Worm (Caenorhabditis elegans) whole organism, L4 larva: ENCODE data around the gene srh-22.

Source experiments
- F37D6.2 ChIP-seq: sonication (generic microtip); optimal IDR thresholded peaks from 2 replicates; lab custom pipeline; 2016; ENCODE audit warnings: mild to moderate bottlenecking, missing genetic modification characterization, missing compliant biosample characterization
- Y105C5A.15 ChIP-seq: fragments of 200-800 bp; sonication (Bioruptor generic); IDR thresholded peaks from 2 replicates; pipeline ENCODE4 v1.3.6; 2022; ENCODE audit warnings: missing genetic modification characterization, missing compliant biosample characterization
- Y48G9A.11 ChIP-seq: fragments of 200-800 bp; sonication (Bioruptor generic); IDR thresholded peaks from 2 replicates; pipeline ENCODE4 v1.3.6; 2022; ENCODE audit warnings: missing genetic modification reagents, missing genetic modification characterization, missing compliant biosample characterization
- Y75B8A.6 ChIP-seq: fragments of 200-800 bp; sonication (Bioruptor generic); IDR thresholded peaks from 2 replicates; pipeline ENCODE4 v1.3.6; 2022; ENCODE audit warnings: missing genetic modification reagents, missing genetic modification characterization, missing compliant biosample characterization
- aha-1 ChIP-seq: fragments of 150-350 bp; peaks from one replicate; lab custom pipeline; 2014; ENCODE audit warnings: missing biosample characterization, missing genetic modification characterization
- ceh-32 ChIP-seq: sonication (generic microtip); optimal IDR thresholded peaks from 2 replicates; lab custom pipeline; 2016; ENCODE audit warnings: mild to moderate bottlenecking, missing genetic modification characterization, missing compliant biosample characterization; ENCODE audit not compliant: poor library complexity
- ceh-62 ChIP-seq: sonication (generic microtip); optimal IDR thresholded peaks from 2 replicates; lab custom pipeline; 2017; ENCODE audit warnings: missing biosample characterization, missing genetic modification characterization
- ctbp-1 ChIP-seq: fragments of 200-800 bp; sonication (Bioruptor generic); IDR thresholded peaks from 2 replicates; pipeline ENCODE4 v1.3.6; 2022; ENCODE audit warnings: missing genetic modification reagents, missing genetic modification characterization, missing compliant biosample characterization
- daf-12 ChIP-seq: fragments of 150-350 bp; optimal IDR thresholded peaks from 2 replicates; lab custom pipeline; 2014; ENCODE audit warnings: missing biosample characterization, missing genetic modification reagents, missing genetic modification characterization
- daf-8 ChIP-seq: fragments of 200-800 bp; sonication (Bioruptor generic); IDR thresholded peaks from 2 replicates; pipeline ENCODE4 v1.3.6; 2022; ENCODE audit warnings: missing genetic modification characterization, missing compliant biosample characterization
- dmd-8 ChIP-seq: fragments of 200-800 bp; sonication (Bioruptor generic); IDR thresholded peaks from 2 replicates; pipeline ENCODE4 v1.3.6; 2022; ENCODE audit warnings: missing genetic modification characterization, missing compliant biosample characterization
- dve-1 ChIP-seq: sonication (generic microtip); optimal IDR thresholded peaks from 2 replicates; lab custom pipeline; 2017; ENCODE audit warnings: antibody characterized with exemption, mild to moderate bottlenecking, missing genetic modification characterization, missing compliant biosample characterization; ENCODE audit not compliant: insufficient read depth
- egl-27 ChIP-seq: sonication (generic microtip); optimal IDR thresholded peaks from 3 replicates; lab custom pipeline; 2017; ENCODE audit warnings: missing biosample characterization, missing genetic modification reagents, missing genetic modification characterization
- fos-1 ChIP-seq: fragments of 150-350 bp; optimal IDR thresholded peaks from 2 replicates; lab custom pipeline; 2014; ENCODE audit warnings: missing biosample characterization, missing genetic modification characterization
- jun-1 ChIP-seq: fragments of 150-350 bp; optimal IDR thresholded peaks from 2 replicates; lab custom pipeline; 2014; ENCODE audit warnings: missing biosample characterization, missing genetic modification reagents, missing genetic modification characterization
- lin-13 ChIP-seq: fragments of 150-350 bp; optimal IDR thresholded peaks from 2 replicates; lab custom pipeline; 2014; ENCODE audit warnings: missing biosample characterization, missing genetic modification reagents, missing genetic modification characterization
- lin-29 ChIP-seq: fragments of 200-800 bp; sonication (Bioruptor generic); IDR thresholded peaks from 2 replicates; pipeline ENCODE4 v1.3.6; 2022; ENCODE audit warnings: missing genetic modification reagents, missing genetic modification characterization, missing compliant biosample characterization
- lin-38 ChIP-seq: fragments of 200-800 bp; sonication (Bioruptor generic); IDR thresholded peaks from 2 replicates; pipeline ENCODE4 v1.3.6; 2022; ENCODE audit warnings: missing genetic modification reagents, missing genetic modification characterization, missing compliant biosample characterization
- lin-39 ChIP-seq: fragments of 150-350 bp; optimal IDR thresholded peaks from 2 replicates; lab custom pipeline; 2014; ENCODE audit warnings: missing biosample characterization, missing genetic modification reagents, missing genetic modification characterization
- mdl-1 ChIP-seq, 2 experiments: fragments of 150-350 bp in 1 of 2; sonication (generic microtip) in 1 of 2; optimal IDR thresholded peaks; 2 replicates each; lab custom pipeline; 2014 to 2017; ENCODE audit warnings: missing biosample characterization in 2 of 2, missing genetic modification characterization in 2 of 2
- mep-1 ChIP-seq: fragments of 150-350 bp; sonication (generic microtip); optimal IDR thresholded peaks from 3 replicates; lab custom pipeline; 2014; ENCODE audit warnings: missing biosample characterization, missing genetic modification characterization
- mxl-3 ChIP-seq: fragments of 200-800 bp; sonication (Bioruptor generic); optimal IDR thresholded peaks from 2 replicates; lab custom pipeline; 2018; ENCODE audit warnings: mild to moderate bottlenecking, missing genetic modification characterization, missing compliant biosample characterization
- nhr-10 ChIP-seq: fragments of 150-350 bp; optimal IDR thresholded peaks from 2 replicates; lab custom pipeline; 2014; ENCODE audit warnings: missing biosample characterization, missing genetic modification characterization
- nhr-41 ChIP-seq: fragments of 200-800 bp; sonication (Bioruptor generic); IDR thresholded peaks from 2 replicates; pipeline ENCODE4 v1.3.6; 2022; ENCODE audit warnings: missing genetic modification reagents, missing genetic modification characterization, missing compliant biosample characterization
- nhr-48 ChIP-seq: sonication (generic microtip); optimal IDR thresholded peaks from 2 replicates; lab custom pipeline; 2016; ENCODE audit warnings: mild to moderate bottlenecking, missing genetic modification characterization, missing compliant biosample characterization
- nhr-6 ChIP-seq: fragments of 150-350 bp; optimal IDR thresholded peaks from 2 replicates; lab custom pipeline; 2014; ENCODE audit warnings: missing biosample characterization, missing genetic modification characterization
- nhr-77 ChIP-seq: fragments of 150-350 bp; optimal IDR thresholded peaks from 2 replicates; lab custom pipeline; 2014; ENCODE audit warnings: missing biosample characterization, missing genetic modification characterization
- pha-4 ChIP-seq, 2 experiments: fragments of 150-350 bp in 1 of 2; fragments of 200-800 bp in 1 of 2; sonication (Bioruptor generic) in 1 of 2; IDR thresholded peaks in 1 of 2; optimal IDR thresholded peaks in 1 of 2; 2 replicates each; pipeline versions ENCODE4 v1.3.6 to Lab custom; 2014 to 2022; ENCODE audit warnings: missing genetic modification characterization in 2 of 2, missing genetic modification reagents in 2 of 2, missing biosample characterization in 1 of 2, missing compliant biosample characterization in 1 of 2
- sdz-12 ChIP-seq: fragments of 200-800 bp; sonication (Bioruptor generic); optimal IDR thresholded peaks from 2 replicates; lab custom pipeline; 2018; ENCODE audit warnings: mild to moderate bottlenecking, missing genetic modification characterization, missing compliant biosample characterization
- set-16 ChIP-seq: fragments of 200-800 bp; sonication (Bioruptor generic); IDR thresholded peaks from 2 replicates; pipeline ENCODE4 v1.3.6; 2022; ENCODE audit warnings: missing genetic modification reagents, missing genetic modification characterization, missing compliant biosample characterization
- spr-1 ChIP-seq: sonication (generic microtip); optimal IDR thresholded peaks from 2 replicates; lab custom pipeline; 2016; ENCODE audit warnings: mild to moderate bottlenecking, missing genetic modification characterization, missing compliant biosample characterization
- spr-3 ChIP-seq: fragments of 200-800 bp; sonication (Bioruptor generic); optimal IDR thresholded peaks from 2 replicates; lab custom pipeline; 2018; ENCODE audit warnings: mild to moderate bottlenecking, missing genetic modification characterization, missing compliant biosample characterization
- unc-62 ChIP-seq, 3 experiments: fragments of 150-350 bp in 1 of 3; sonication (generic microtip); optimal IDR thresholded peaks in 2 of 3; peaks in 1 of 3; 1 replicate in 1 of 3; 2 replicates in 2 of 3; lab custom pipeline; 2014 to 2017; ENCODE audit warnings: missing biosample characterization in 3 of 3, missing genetic modification characterization in 3 of 3, missing genetic modification reagents in 3 of 3, missing genotype in 1 of 3
- zip-2 ChIP-seq: fragments of 150-350 bp; optimal IDR thresholded peaks from 2 replicates; lab custom pipeline; 2014; ENCODE audit warnings: missing biosample characterization, missing genetic modification characterization
- ztf-7 ChIP-seq: fragments of 150-350 bp; optimal IDR thresholded peaks from 2 replicates; lab custom pipeline; 2014; ENCODE audit warnings: missing biosample characterization, missing genetic modification characterization

Gene srh-22

DNA sequence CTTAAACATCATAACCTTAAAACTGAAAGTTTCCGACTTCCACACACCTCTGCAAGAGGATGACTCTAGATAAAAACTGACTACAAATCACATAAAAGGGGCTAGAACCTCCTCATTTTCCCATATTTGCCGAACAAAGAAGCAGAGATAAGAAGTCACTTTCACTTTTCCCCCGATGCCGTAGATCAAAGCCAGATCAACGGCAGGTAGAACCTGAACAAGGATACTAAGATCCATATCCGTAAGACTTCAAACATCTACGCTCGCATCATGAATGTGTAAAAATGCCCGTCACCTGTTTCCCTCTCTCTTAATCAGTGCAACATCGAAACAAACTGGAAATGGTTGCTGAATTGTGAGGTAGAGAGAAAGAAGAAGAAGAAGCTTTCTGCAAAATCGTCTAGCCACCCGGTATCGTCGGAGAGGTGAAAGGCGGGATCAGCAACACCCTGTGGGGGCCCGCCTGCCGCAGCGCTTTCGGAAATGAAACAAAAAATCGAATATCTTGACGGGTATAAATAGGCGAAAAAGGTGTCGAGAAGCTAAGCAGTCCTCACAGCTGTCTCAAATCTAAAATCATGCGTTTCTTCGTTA is 3.4 kb upstream of the srh-22 start, which contains the start of gene C02E7.6 (continued):
- TF ChIP-seq nhr-48 (tag; lab: Kevin White, UChicago) (peak; percentile 93), aha-1 (tag; lab: Kevin White, UChicago) (no peak), nhr-77 (no peak), pha-4 (GFP tag; IDR thresholded peaks at IDR 0.05; lab: Robert Waterston, UW) (no peak), pha-4 (tag; optimal IDR thresholded peaks at IDR 0.05; lab: Kevin White, UChicago) (no peak), daf-12 (tag; lab: Kevin White, UChicago) (no peak), nhr-10 (tag; lab: Kevin White, UChicago) (peak; percentile 48), spr-1 (tag; lab: Kevin White, UChicago) (peak; percentile 4), fos-1 (tag; lab: Kevin White, UChicago) (no peak), dve-1 (tag; lab: Kevin White, UChicago) (no peak), ctbp-1 (GFP tag; lab: Robert Waterston, UW) (no peak), lin-29 (GFP tag; lab: Robert Waterston, UW) (no peak), mdl-1 (tag; optimal IDR thresholded peaks at IDR 0.05; lab: Kevin White, UChicago) (peak in 1 of 2 experiments; percentile 6), mep-1 (no peak), dmd-8 (GFP tag; lab: Robert Waterston, UW) (no peak), spr-3 (GFP tag; lab: Kevin White, UChicago) (no peak), ztf-7 (no peak), sdz-12 (no peak), mxl-3 (GFP tag; lab: Kevin White, UChicago) (peak; percentile 43), set-16 (GFP tag; lab: Robert Waterston, UW) (no peak)
- TF ChIP-seq, all 104 proteins: peak for 9

DNA sequence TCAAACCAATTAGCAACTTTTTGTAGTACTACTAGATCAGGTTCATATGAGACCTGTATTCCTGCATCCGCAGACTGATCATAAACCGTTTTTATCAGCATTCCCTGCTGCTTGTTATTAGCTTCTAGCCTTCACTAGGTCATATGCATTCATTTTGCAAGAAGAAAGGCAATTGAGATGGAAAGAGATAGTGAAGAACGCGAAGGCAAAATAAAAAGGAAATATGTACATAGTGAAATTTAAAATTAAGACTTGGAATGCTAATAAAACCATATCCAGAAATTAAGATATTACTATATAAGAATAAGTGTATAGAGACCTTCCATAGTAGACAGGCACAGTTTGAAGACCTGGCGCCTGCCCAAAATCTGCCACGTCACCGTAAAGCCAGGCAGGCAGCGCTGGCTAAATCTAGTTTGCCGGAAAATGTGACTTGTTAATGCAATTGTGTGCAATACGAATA is 1.4 kb upstream of the srh-22 start, which contains the start of the genes C02E7.8 and srh-23:
C02E7.8 (minus strand) TSS at position 101 of the 463 bp plus-strand sequence.
srh-23 (plus strand) TSS at position 413 of the 463 bp plus-strand sequence.
- TF ChIP-seq ceh-62 (tag; lab: Kevin White, UChicago) (no peak), egl-27 (no peak), lin-38 (GFP tag; lab: Robert Waterston, UW) (no peak), F37D6.2 (tag; lab: Kevin White, UChicago) (no peak)
- TF ChIP-seq, all 104 proteins: peak for 0

DNA sequence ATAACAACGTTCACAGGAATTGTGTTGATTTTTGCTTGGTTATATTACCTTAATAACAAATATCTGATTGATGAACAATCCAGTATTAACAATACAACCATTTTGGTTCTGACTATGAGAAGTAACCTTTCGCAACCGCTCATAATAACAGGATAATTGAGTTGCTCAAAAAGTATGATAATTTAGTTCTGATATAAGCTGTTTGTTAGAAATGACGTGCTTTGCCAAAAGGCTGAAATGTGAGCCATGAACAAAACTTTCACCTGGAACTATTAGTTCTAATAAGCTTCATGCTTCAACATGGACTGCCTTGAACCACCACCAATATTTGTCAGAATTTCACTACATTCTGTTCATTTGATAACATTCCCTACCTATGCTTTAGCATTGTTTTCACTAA is 2.5 kb downstream of the srh-22 start, which contains the start of gene srh-20:
srh-20 (plus strand) TSS at position 301 of the 400 bp plus-strand sequence.
- TF ChIP-seq nhr-41 (GFP tag; lab: Robert Waterston, UW), result no peak
- no peak for TF ChIP-seq lin-13 (GFP tag; lab: Kevin White, UChicago)
- TF ChIP-seq lin-39, result no peak
- TF ChIP-seq Y105C5A.15 (GFP tag; lab: Robert Waterston, UW), result no peak
- no peak for TF ChIP-seq Y75B8A.6
- TF ChIP-seq ceh-32 (tag; lab: Kevin White, UChicago), result no peak
- no peak for TF ChIP-seq daf-8 (GFP tag; lab: Robert Waterston, UW)
- TF ChIP-seq zip-2 (tag; lab: Kevin White, UChicago), result no peak
- TF ChIP-seq jun-1 (tag; lab: Kevin White, UChicago), result no peak
- TF ChIP-seq Y48G9A.11 (GFP tag; lab: Robert Waterston, UW), result no peak

DNA sequence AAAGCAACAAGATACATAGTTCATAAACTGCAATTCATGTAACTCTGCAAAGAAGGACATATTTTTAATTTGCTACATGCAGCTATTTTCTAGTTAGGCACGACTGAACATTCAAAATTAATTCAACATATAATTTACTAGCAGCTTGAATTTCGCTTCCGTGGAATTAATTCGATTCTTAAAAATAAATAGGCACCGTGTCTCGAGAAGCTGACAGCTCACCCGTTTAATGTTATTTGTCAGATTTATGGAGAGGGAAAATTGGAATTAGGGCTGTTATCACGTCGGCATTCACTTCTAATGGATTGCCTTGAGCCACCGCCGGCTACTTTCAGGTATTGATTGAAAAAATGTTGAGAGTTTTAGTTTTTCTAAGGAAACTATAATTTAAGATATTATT is 4.2 kb downstream of the srh-22 start, which contains the start of gene srh-21:
srh-21 (plus strand) TSS at position 301 of the 400 bp plus-strand sequence.
- TF ChIP-seq unc-62 (GFP tag; optimal IDR thresholded peaks at IDR 0.05 in 1 of 2; lab: Kevin White, UChicago) (peak in 1 of 2 experiments; percentile 65), unc-62 (tag; optimal IDR thresholded peaks at IDR 0.05; lab: Kevin White, UChicago) (no peak), nhr-6 (tag; lab: Kevin White, UChicago) (no peak)
